Fruit fly (Drosophila melanogaster) whole organism, pupa: ENCODE measurements around the gene CG12522.

Source experiments
- CG13204 ChIP-seq: fragments of 200-800 bp; sonication (Bioruptor generic); optimal IDR thresholded peaks from 2 replicates; lab custom pipeline; 2018; ENCODE audit warnings: missing biosample characterization, mild to moderate bottlenecking, missing genetic modification characterization, moderate library complexity
- CG34367 ChIP-seq: fragments of 200-800 bp; sonication (Bioruptor generic); optimal IDR thresholded peaks from 2 replicates; lab custom pipeline; 2018; ENCODE audit warnings: missing biosample characterization, mild to moderate bottlenecking, missing genetic modification characterization
- CG8159 ChIP-seq: fragments of 200-800 bp; sonication (Bioruptor generic); optimal IDR thresholded peaks from 3 replicates; lab custom pipeline; 2018; ENCODE audit warnings: missing biosample characterization, mild to moderate bottlenecking, missing genetic modification characterization, moderate library complexity
- CG8301 ChIP-seq: fragments of 200-800 bp; sonication (Bioruptor generic); optimal IDR thresholded peaks from 2 replicates; lab custom pipeline; 2018; ENCODE audit warnings: missing biosample characterization, mild to moderate bottlenecking, missing genetic modification characterization
- CG9948 ChIP-seq: fragments of 200-800 bp; sonication (Bioruptor generic); optimal IDR thresholded peaks from 2 replicates; lab custom pipeline; 2018; ENCODE audit warnings: missing biosample characterization, mild to moderate bottlenecking, missing genetic modification characterization, moderate library complexity
- Pif1B ChIP-seq: fragments of 200-800 bp; sonication (Bioruptor generic); optimal IDR thresholded peaks from 3 replicates; lab custom pipeline; 2016; ENCODE audit warnings: missing biosample characterization, missing genetic modification characterization
- Snoo ChIP-seq: fragments of 200-800 bp; sonication (Bioruptor generic); optimal IDR thresholded peaks from 3 replicates; lab custom pipeline; 2017; ENCODE audit warnings: missing biosample characterization, mild to moderate bottlenecking, missing genetic modification characterization, inconsistent platforms
- fd96Ca ChIP-seq: fragments of 200-800 bp; sonication (Bioruptor generic); IDR thresholded peaks from 3 replicates; pipeline ENCODE4 v1.3.6; 2022; ENCODE audit warnings: missing biosample characterization, missing genetic modification characterization

- no peak for TF ChIP-seq CG9948 (tag; lab: Kevin White, UChicago)
- peak; percentile 44 for TF ChIP-seq Pif1B (GFP tag; lab: Kevin White, UChicago)
- TF ChIP-seq Snoo (tag; lab: Kevin White, UChicago) = peak; percentile 23
- peak; percentile 68 for TF ChIP-seq fd96Ca (GFP tag; lab: Robert Waterston, UW)
- no peak for TF ChIP-seq CG34367 (tag; lab: Kevin White, UChicago)
- TF ChIP-seq CG13204 (GFP tag; lab: Kevin White, UChicago) = no peak
- peak; percentile 46 for TF ChIP-seq CG8301 (tag; lab: Kevin White, UChicago)
- TF ChIP-seq CG8159 (tag; lab: Kevin White, UChicago) = no peak
Observed at dm6 chr3L:11155380-11155779, 47.3 kb downstream of the CG12522 start.
